Worm (Caenorhabditis elegans): ENCODE results near the gene F23A7.8.

The F23A7.8 gene

ce11 chrX:16208667-16209066 lies 4.5 kb upstream of the F23A7.8 start:
- TF ChIP-seq hmg-1.2 (GFP tag; IDR thresholded peaks at IDR 0.05) (peak; percentile 32), rcor-1 (GFP tag; IDR thresholded peaks at IDR 0.05) (0 out of 2 replicates have a peak, but pooled peaks have one; percentile 15), ZK185.1 (tag; optimal IDR thresholded peaks at IDR 0.05; ENCODE audit: poor library complexity, severe bottlenecking) (peak; percentile 40), D2030.7 (GFP tag; IDR thresholded peaks at IDR 0.05) (peak; percentile 34; the same call in 1 of the 2 replicates), ama-1 (optimal IDR thresholded peaks at IDR 0.05) (no peak), ama-1 (GFP tag; optimal IDR thresholded peaks at IDR 0.05) (peak in 1 of 2 experiments; percentile 31), rpc-1 (optimal IDR thresholded peaks at IDR 0.05) (peak; percentile 59), rpc-1 (tag; optimal IDR thresholded peaks at IDR 0.05) (peak; percentile 72), tbp1 (GFP tag; optimal IDR thresholded peaks at IDR 0.05) (peak; percentile 87), lin-26 (GFP tag; IDR thresholded peaks at IDR 0.05) (peak; percentile 69), hsf-1 (GFP tag; IDR thresholded peaks at IDR 0.05) (no peak), B0261.1 (tag; optimal IDR thresholded peaks at IDR 0.05) (peak; percentile 59), egl-44 (GFP tag; IDR thresholded peaks at IDR 0.05) (no peak), pbrm-1 (GFP tag; IDR thresholded peaks at IDR 0.05) (0 out of 2 replicates have a peak, but pooled peaks have one; percentile 32), him-1 (tag; optimal IDR thresholded peaks at IDR 0.05) (peak; percentile 34), snpc-4 (GFP tag; optimal IDR thresholded peaks at IDR 0.05) (peak; percentile 6), snpc-4 (tag; optimal IDR thresholded peaks at IDR 0.05) (peak in 1 of 4 experiments; percentile 16), ztf-26 (tag; optimal IDR thresholded peaks at IDR 0.05) (no peak)

ce11 chrX:16209122-16209521 lies 4.1 kb upstream of the F23A7.8 start:
- no peak for TF ChIP-seq snpc-1.3 (tag; optimal IDR thresholded peaks at IDR 0.05; ENCODE audit: insufficient read depth)
- TF ChIP-seq ceh-100 (GFP tag; IDR thresholded peaks at IDR 0.05), result no peak
- TF ChIP-seq lin-26 (GFP tag; IDR thresholded peaks at IDR 0.05), result peak; percentile 28
- TF ChIP-seq lir-1 (GFP tag; conservative IDR thresholded peaks at IDR 0.05), result no peak
- no peak for TF ChIP-seq dpff-1 (tag; optimal IDR thresholded peaks at IDR 0.05)
- TF ChIP-seq tbp1 (GFP tag; optimal IDR thresholded peaks at IDR 0.05), result peak; percentile 4
- TF ChIP-seq madf-10 (tag; optimal IDR thresholded peaks at IDR 0.05), result no peak
- TF ChIP-seq rpc-1 (optimal IDR thresholded peaks at IDR 0.05), result no peak
- TF ChIP-seq rpc-1 (tag; optimal IDR thresholded peaks at IDR 0.05), result peak; percentile 60
- 0 out of 2 replicates have a peak, but pooled peaks have one; percentile 65 for TF ChIP-seq cebp-2 (GFP tag; IDR thresholded peaks at IDR 0.05)
- TF ChIP-seq hmg-1.2 (GFP tag; IDR thresholded peaks at IDR 0.05), result peak; percentile 5; the same call in 1 of the 2 replicates
- TF ChIP-seq ztf-3 (GFP tag; optimal IDR thresholded peaks at IDR 0.05), result no peak

ce11 chrX:16209660-16210059 lies 3.5 kb upstream of the F23A7.8 start:
- peak; percentile 88 for TF ChIP-seq F23B12.7 (tag; optimal IDR thresholded peaks at IDR 0.05; ENCODE audit: insufficient read depth)
- TF ChIP-seq snpc-1.3 (tag; optimal IDR thresholded peaks at IDR 0.05; ENCODE audit: insufficient read depth), result peak; percentile 71
- TF ChIP-seq C17E4.6 (GFP tag; IDR thresholded peaks at IDR 0.05), result peak; percentile 39; the same call in 1 of the 2 replicates
- peak; percentile 87 for TF ChIP-seq F57A8.1 (GFP tag; optimal IDR thresholded peaks at IDR 0.05)
- no peak for TF ChIP-seq hlh-12 (tag; optimal IDR thresholded peaks at IDR 0.05)
- no peak for TF ChIP-seq efl-1 (GFP tag; optimal IDR thresholded peaks at IDR 0.05)
- TF ChIP-seq chd-7 (tag; optimal IDR thresholded peaks at IDR 0.05), result peak; percentile 85
- TF ChIP-seq C06A6.2 (GFP tag; conservative IDR thresholded peaks at IDR 0.05), result peak; percentile 77
- peak; percentile 92 for TF ChIP-seq pbrm-1 (GFP tag; IDR thresholded peaks at IDR 0.05)
- peak; percentile 53 for TF ChIP-seq ztf-22 (GFP tag; optimal IDR thresholded peaks at IDR 0.05)
- TF ChIP-seq B0035.1 (tag; optimal IDR thresholded peaks at IDR 0.05), result peak; percentile 75
- TF ChIP-seq bed-2 (GFP tag; IDR thresholded peaks at IDR 0.05), result 0 out of 2 replicates have a peak, but pooled peaks have one; percentile 39
- peak; percentile 37 for TF ChIP-seq him-1 (tag; optimal IDR thresholded peaks at IDR 0.05)
- TF ChIP-seq dox-1 (GFP tag; IDR thresholded peaks at IDR 0.05), result peak; percentile 94
- no peak for TF ChIP-seq ama-1 (optimal IDR thresholded peaks at IDR 0.05)
- TF ChIP-seq ama-1 (GFP tag; optimal IDR thresholded peaks at IDR 0.05), result peak; percentile 84
- TF ChIP-seq xnd-1 (tag; optimal IDR thresholded peaks at IDR 0.05), result no peak
- TF ChIP-seq pha-4 (tag; optimal IDR thresholded peaks at IDR 0.05), result no peak
- TF ChIP-seq T26A5.8 (tag; optimal IDR thresholded peaks at IDR 0.05), result peak; percentile 91
- TF ChIP-seq ztf-18 (tag; optimal IDR thresholded peaks at IDR 0.05), result peak; percentile 59
- peak; percentile 90 for TF ChIP-seq ZK185.1 (tag; optimal IDR thresholded peaks at IDR 0.05; ENCODE audit: poor library complexity, severe bottlenecking)
- TF ChIP-seq dpl-1 (GFP tag; optimal IDR thresholded peaks at IDR 0.05), result peak; percentile 16
- 0 out of 2 replicates have a peak, but pooled peaks have one; percentile 65 for TF ChIP-seq nhr-120 (GFP tag; IDR thresholded peaks at IDR 0.05)
- peak; percentile 66 for TF ChIP-seq mxl-1 (tag; optimal IDR thresholded peaks at IDR 0.05)
- peak; percentile 89 for TF ChIP-seq F52B5.7 (tag; optimal IDR thresholded peaks at IDR 0.05)
- TF ChIP-seq ztf-26 (tag; optimal IDR thresholded peaks at IDR 0.05), result peak; percentile 93
- peak; percentile 81 for TF ChIP-seq mcd-1 (GFP tag; IDR thresholded peaks at IDR 0.05)
- peak; percentile 96 for TF ChIP-seq Y56A3A.18 (GFP tag; IDR thresholded peaks at IDR 0.05)

Data from whole organism, young adult.